Worm (Caenorhabditis elegans): Measurements from ENCODE around the gene T12D8.10.

ce11 chrIII:13642776-13643175, 649 bp upstream of the T12D8.10 start:
- TF ChIP-seq efl-1 (optimal IDR thresholded peaks at IDR 0.05) (no peak), efl-1 (GFP tag; optimal IDR thresholded peaks at IDR 0.05 in 1 of 2) (no peak), xbp-1 (tag; optimal IDR thresholded peaks at IDR 0.05) (no peak), nhr-12 (tag; optimal IDR thresholded peaks at IDR 0.05) (no peak), snpc-4 (tag; optimal IDR thresholded peaks at IDR 0.05) (no peak)

Data from whole organism, L1 larva.